Worm (Caenorhabditis elegans): ENCODE data around the gene hic-1.

DNA sequence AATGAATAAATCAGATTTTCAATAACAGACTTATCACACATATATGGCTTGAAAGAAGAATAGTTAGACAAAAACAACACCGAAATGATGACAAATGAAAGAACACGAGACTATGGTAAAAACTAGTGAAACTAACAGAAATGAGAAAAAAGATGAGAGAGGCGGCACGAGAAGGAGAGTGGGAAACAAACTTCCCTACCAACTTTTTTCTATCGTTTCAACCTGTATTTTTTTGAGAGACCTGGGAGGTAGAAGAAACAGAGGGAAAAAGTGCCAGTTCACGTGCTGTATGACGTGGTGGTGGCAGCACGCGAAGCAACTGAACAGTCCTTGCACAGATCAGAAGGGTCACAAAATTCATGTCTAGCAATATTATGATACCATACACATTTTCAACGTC, 44.2 kb upstream of the hic-1 start:
- no peak for TF ChIP-seq flt-1 (GFP tag; IDR thresholded peaks at IDR 0.05)
- no peak for TF ChIP-seq ama-1 (optimal IDR thresholded peaks at IDR 0.05)
- no peak for TF ChIP-seq sea-1 (GFP tag; conservative IDR thresholded peaks at IDR 0.05)
- TF ChIP-seq hmg-4 (GFP tag; optimal IDR thresholded peaks at IDR 0.05): no peak
- TF ChIP-seq aly-1 (tag; optimal IDR thresholded peaks at IDR 0.05): no peak
- TF ChIP-seq tbx-11 (GFP tag; IDR thresholded peaks at IDR 0.05): no peak
- TF ChIP-seq ceh-13 (GFP tag; optimal IDR thresholded peaks at IDR 0.05): no peak
- TF ChIP-seq tra-4 (tag; optimal IDR thresholded peaks at IDR 0.05): no peak
